Worm (Caenorhabditis elegans) whole organism, L1 larva: ENCODE results near the gene H11E01.2.

Source experiments
- aly-2 ChIP-seq: fragments of 150-350 bp; optimal IDR thresholded peaks from 2 replicates; lab custom pipeline; 2014; ENCODE audit warnings: missing biosample characterization, missing genetic modification characterization
- ama-1 ChIP-seq: fragments of 150-350 bp; optimal IDR thresholded peaks from 2 replicates; lab custom pipeline; 2014
- ceh-63 ChIP-seq: fragments of 200-800 bp; sonication (Bioruptor generic); optimal IDR thresholded peaks from 2 replicates; lab custom pipeline; 2018; ENCODE audit warnings: mild to moderate bottlenecking, missing genetic modification characterization, missing compliant biosample characterization
- ceh-82 ChIP-seq, 3 experiments: fragments of 150-350 bp in 1 of 3; sonication (generic microtip) in 2 of 3; optimal IDR thresholded peaks; 2 replicates each; lab custom pipeline; 2014 to 2017; ENCODE audit warnings: missing biosample characterization in 3 of 3, missing genetic modification characterization in 3 of 3
- ceh-88 ChIP-seq: fragments of 200-800 bp; sonication (Bioruptor generic); IDR thresholded peaks from 2 replicates; pipeline ENCODE4 v1.3.6; 2022; ENCODE audit warnings: missing genetic modification characterization, missing compliant biosample characterization
- ces-1 ChIP-seq: fragments of 150-350 bp; optimal IDR thresholded peaks from 2 replicates; lab custom pipeline; 2014; ENCODE audit warnings: missing biosample characterization, missing genetic modification reagents, missing genetic modification characterization
- dsc-1 ChIP-seq: sonication (generic microtip); optimal IDR thresholded peaks from 2 replicates; lab custom pipeline; 2016; ENCODE audit warnings: mild to moderate bottlenecking, missing genetic modification characterization, missing compliant biosample characterization
- efl-3 ChIP-seq: fragments of 200-800 bp; sonication (Bioruptor generic); optimal IDR thresholded peaks from 2 replicates; lab custom pipeline; 2018; ENCODE audit warnings: mild to moderate bottlenecking, missing genetic modification characterization, missing compliant biosample characterization
- egl-27 ChIP-seq, 2 experiments: fragments of 150-350 bp in 1 of 2; sonication (generic microtip); optimal IDR thresholded peaks; 3 replicates each; lab custom pipeline; 2017 to 2018; ENCODE audit warnings: missing biosample characterization in 2 of 2, missing genetic modification characterization in 2 of 2, missing genetic modification reagents in 2 of 2
- elt-2 ChIP-seq: sonication (generic microtip); optimal IDR thresholded peaks from 2 replicates; lab custom pipeline; 2016; ENCODE audit warnings: missing genetic modification characterization, mild to moderate bottlenecking, inconsistent platforms, missing compliant biosample characterization, missing genetic modification reagents
- ets-5 ChIP-seq: fragments of 200-800 bp; sonication (Bioruptor generic); IDR thresholded peaks from 2 replicates; pipeline ENCODE4 v1.3.6; 2022; ENCODE audit warnings: missing genetic modification characterization, missing compliant biosample characterization
- fkh-4 ChIP-seq: sonication (generic microtip); optimal IDR thresholded peaks from 2 replicates; lab custom pipeline; 2016; ENCODE audit warnings: missing compliant biosample characterization, missing genetic modification characterization, borderline replicate concordance
- fos-1 ChIP-seq: fragments of 150-350 bp; optimal IDR thresholded peaks from 2 replicates; lab custom pipeline; 2014; ENCODE audit warnings: missing biosample characterization, missing genetic modification characterization
- irx-1 ChIP-seq: sonication (generic microtip); optimal IDR thresholded peaks from 2 replicates; lab custom pipeline; 2016; ENCODE audit warnings: missing genetic modification characterization, missing compliant biosample characterization
- isw-1 ChIP-seq: fragments of 200-800 bp; sonication (Bioruptor generic); IDR thresholded peaks from 2 replicates; pipeline ENCODE4 v1.3.6; 2022; ENCODE audit warnings: missing genetic modification characterization, missing compliant biosample characterization
- jun-1 ChIP-seq: fragments of 150-350 bp; optimal IDR thresholded peaks from 2 replicates; lab custom pipeline; 2014; ENCODE audit warnings: missing biosample characterization, missing genetic modification reagents, missing genetic modification characterization
- lin-14 ChIP-seq: fragments of 200-800 bp; sonication (Bioruptor generic); optimal IDR thresholded peaks from 2 replicates; lab custom pipeline; 2018; ENCODE audit warnings: mild to moderate bottlenecking, missing genetic modification characterization, moderate library complexity, missing compliant biosample characterization
- lin-15B ChIP-seq: fragments of 150-350 bp; sonication (generic microtip); optimal IDR thresholded peaks from 3 replicates; lab custom pipeline; 2014; ENCODE audit warnings: missing biosample characterization, missing genetic modification characterization
- lir-3 ChIP-seq: sonication (generic microtip); optimal IDR thresholded peaks from 2 replicates; lab custom pipeline; 2016; ENCODE audit warnings: mild to moderate bottlenecking, missing genetic modification characterization, moderate library complexity, missing compliant biosample characterization; ENCODE audit not compliant: poor library complexity
- lsy-2 ChIP-seq, 2 experiments: fragments of 150-350 bp; optimal IDR thresholded peaks; 2 replicates each; lab custom pipeline; 2014; ENCODE audit warnings: missing biosample characterization in 2 of 2, missing genetic modification characterization in 2 of 2
- nhr-12 ChIP-seq: sonication (generic microtip); optimal IDR thresholded peaks from 2 replicates; lab custom pipeline; 2017; ENCODE audit warnings: missing biosample characterization, missing genetic modification characterization
- nhr-19 ChIP-seq: fragments of 200-800 bp; sonication (Bioruptor generic); conservative IDR thresholded peaks from 2 replicates; pipeline ENCODE4 v1.3.6; 2022; ENCODE audit warnings: missing genetic modification characterization, missing compliant biosample characterization
- nhr-28 ChIP-seq: fragments of 150-350 bp; optimal IDR thresholded peaks from 2 replicates; lab custom pipeline; 2014; ENCODE audit warnings: missing biosample characterization, missing genetic modification characterization
- nhr-84 ChIP-seq: sonication (generic microtip); optimal IDR thresholded peaks from 2 replicates; lab custom pipeline; 2017; ENCODE audit warnings: missing biosample characterization, missing genetic modification characterization
- nhr-85 ChIP-seq: sonication (generic microtip); peaks from one replicate; lab custom pipeline; 2016; ENCODE audit warnings: missing genetic modification characterization, inconsistent platforms, missing compliant biosample characterization
- pag-3 ChIP-seq: sonication (generic microtip); optimal IDR thresholded peaks from 2 replicates; lab custom pipeline; 2017; ENCODE audit warnings: missing genetic modification characterization, mild to moderate bottlenecking, missing compliant biosample characterization, antibody characterized with exemption, borderline replicate concordance; ENCODE audit not compliant: insufficient read depth
- pqm-1 ChIP-seq: sonication (generic microtip); optimal IDR thresholded peaks from 3 replicates; lab custom pipeline; 2017; ENCODE audit warnings: missing biosample characterization, missing genetic modification characterization
- rnt-1 ChIP-seq: sonication (generic microtip); optimal IDR thresholded peaks from 2 replicates; lab custom pipeline; 2016; ENCODE audit warnings: mild to moderate bottlenecking, missing genetic modification characterization, moderate library complexity, missing compliant biosample characterization
- sox-4 ChIP-seq: sonication (generic microtip); optimal IDR thresholded peaks from 2 replicates; lab custom pipeline; 2016; ENCODE audit warnings: missing genetic modification characterization, missing compliant biosample characterization
- sup-37 ChIP-seq: fragments of 200-800 bp; sonication (Bioruptor generic); optimal IDR thresholded peaks from 2 replicates; lab custom pipeline; 2018; ENCODE audit warnings: mild to moderate bottlenecking, missing genetic modification characterization, missing compliant biosample characterization
- swsn-7 ChIP-seq: sonication (generic microtip); optimal IDR thresholded peaks from 2 replicates; lab custom pipeline; 2016; ENCODE audit warnings: missing genetic modification characterization, missing compliant biosample characterization
- tbx-2 ChIP-seq: sonication (generic microtip); optimal IDR thresholded peaks from 2 replicates; lab custom pipeline; 2016; ENCODE audit warnings: missing genetic modification characterization, missing compliant biosample characterization
- tlp-1 ChIP-seq: fragments of 150-350 bp; optimal IDR thresholded peaks from 2 replicates; lab custom pipeline; 2014; ENCODE audit warnings: missing biosample characterization, missing genetic modification characterization
- unc-130 ChIP-seq: fragments of 150-350 bp; optimal IDR thresholded peaks from 2 replicates; lab custom pipeline; 2017; ENCODE audit warnings: missing biosample characterization, missing genetic modification characterization, inconsistent platforms
- unc-30 ChIP-seq: sonication (generic microtip); optimal IDR thresholded peaks from 2 replicates; lab custom pipeline; 2017; ENCODE audit warnings: missing biosample characterization, missing genetic modification characterization
- unc-86 ChIP-seq: sonication (generic microtip); optimal IDR thresholded peaks from 2 replicates; lab custom pipeline; 2016; ENCODE audit warnings: missing genetic modification characterization, missing compliant biosample characterization
- unc-98 ChIP-seq: fragments of 200-800 bp; sonication (Bioruptor generic); IDR thresholded peaks from 2 replicates; pipeline ENCODE4 v1.3.6; 2022; ENCODE audit warnings: missing genetic modification characterization, missing compliant biosample characterization
- ztf-4 ChIP-seq: fragments of 150-350 bp; optimal IDR thresholded peaks from 2 replicates; lab custom pipeline; 2014; ENCODE audit warnings: missing biosample characterization, missing genetic modification characterization

Gene H11E01.2

ce11 chrX:1629746-1630145, 8.9 kb downstream of the H11E01.2 start:
- TF ChIP-seq fos-1 (tag; lab: Kevin White, UChicago) (no peak), sox-4 (no peak), lir-3 (tag; lab: Kevin White, UChicago) (no peak), rnt-1 (tag; lab: Kevin White, UChicago) (no peak), ets-5 (GFP tag; lab: Robert Waterston, UW) (no peak), unc-130 (tag; lab: Kevin White, UChicago) (no peak), ceh-88 (GFP tag; lab: Robert Waterston, UW) (no peak), unc-86 (tag; lab: Kevin White, UChicago) (no peak), nhr-28 (tag; lab: Kevin White, UChicago) (no peak), swsn-7 (tag; lab: Kevin White, UChicago) (no peak), irx-1 (tag; lab: Kevin White, UChicago) (no peak), ceh-82 (tag; optimal IDR thresholded peaks at IDR 0.05; lab: Kevin White, UChicago) (no peak), ceh-63 (no peak), lin-14 (GFP tag; lab: Kevin White, UChicago) (no peak), lin-15B (tag; lab: Kevin White, UChicago) (no peak), jun-1 (tag; lab: Kevin White, UChicago) (no peak), tbx-2 (no peak), egl-27 (tag; optimal IDR thresholded peaks at IDR 0.05; lab: Kevin White, UChicago) (no peak)

- TF ChIP-seq isw-1 (GFP tag; lab: Robert Waterston, UW) (no peak), elt-2 (tag; lab: Kevin White, UChicago) (no peak), lin-14 (GFP tag; lab: Kevin White, UChicago) (no peak), sup-37 (GFP tag; lab: Kevin White, UChicago) (no peak), lin-15B (tag; lab: Kevin White, UChicago) (no peak), ztf-4 (tag; lab: Kevin White, UChicago) (no peak), ceh-63 (no peak), tlp-1 (no peak), unc-30 (tag; lab: Kevin White, UChicago) (no peak), dsc-1 (tag; lab: Kevin White, UChicago) (no peak), pag-3 (tag; lab: Kevin White, UChicago) (no peak), nhr-19 (no peak), fkh-4 (tag; lab: Kevin White, UChicago) (no peak), nhr-85 (tag; lab: Kevin White, UChicago) (no peak), ama-1 (lab: Kevin White, UChicago) (no peak), nhr-12 (tag; lab: Kevin White, UChicago) (no peak), swsn-7 (tag; lab: Kevin White, UChicago) (no peak), efl-3 (GFP tag; lab: Kevin White, UChicago) (no peak)
Observed at ce11 chrX:1630881-1631516, 10.1 kb downstream of the H11E01.2 start, which contains the start of gene ZK380.2. ZK380.2 (plus strand) TSS chrX:1631466.

- no peak for TF ChIP-seq pqm-1 (tag; lab: Kevin White, UChicago)
- no peak for TF ChIP-seq ceh-88 (GFP tag; lab: Robert Waterston, UW)
- TF ChIP-seq lir-3 (tag; lab: Kevin White, UChicago) = no peak
- TF ChIP-seq ces-1 (GFP tag; lab: Kevin White, UChicago) = no peak
- TF ChIP-seq unc-98 (GFP tag; lab: Robert Waterston, UW) = no peak
- no peak for TF ChIP-seq nhr-84 (tag; lab: Kevin White, UChicago)
- TF ChIP-seq fos-1 (tag; lab: Kevin White, UChicago) = no peak
- no peak for TF ChIP-seq lsy-2 (tag; optimal IDR thresholded peaks at IDR 0.05; lab: Kevin White, UChicago)
- TF ChIP-seq aly-2 = no peak
Observed at ce11 chrX:1643442-1644096, 22.7 kb downstream of the H11E01.2 start.
